Fruit fly (Drosophila melanogaster) whole organism, embryonic: Measurements from ENCODE around the gene mRpL39.
A peak's percentile ranks its signal among the peaks of the same experiment; 100 is the strongest.

Source experiments
- ATbp ChIP-seq: fragments of 200-800 bp; sonication (Bioruptor generic); optimal IDR thresholded peaks from 2 replicates; lab custom pipeline; 2017; ENCODE audit warnings: missing biosample characterization, mild to moderate bottlenecking, missing genetic modification characterization, missing genetic modification reagents
- B-H1 ChIP-seq: fragments of 200-800 bp; sonication (Bioruptor generic); IDR thresholded peaks from 3 replicates; pipeline ENCODE4 v1.3.6; 2022; ENCODE audit warnings: missing biosample characterization, missing genetic modification characterization
- BtbVII ChIP-seq: fragments of 200-800 bp; sonication (Bioruptor generic); optimal IDR thresholded peaks from 3 replicates; lab custom pipeline; 2017; ENCODE audit warnings: missing biosample characterization, mild to moderate bottlenecking, missing genetic modification characterization
- CG11247 ChIP-seq: fragments of 200-800 bp; sonication (Bioruptor generic); IDR thresholded peaks from 2 replicates; pipeline ENCODE4 v1.3.6; 2022; ENCODE audit warnings: missing biosample characterization, missing genetic modification characterization
- CG11504 ChIP-seq: fragments of 200-800 bp; sonication (Bioruptor generic); optimal IDR thresholded peaks from 3 replicates; lab custom pipeline; 2019; ENCODE audit warnings: missing biosample characterization, mild to moderate bottlenecking, missing genetic modification characterization, moderate library complexity
- CG11696 ChIP-seq: fragments of 200-800 bp; sonication (Bioruptor generic); IDR thresholded peaks from 2 replicates; pipeline ENCODE4 v1.3.6; 2022; ENCODE audit warnings: missing biosample characterization, missing genetic modification characterization
- CG13894 ChIP-seq: fragments of 200-800 bp; sonication (Bioruptor generic); optimal IDR thresholded peaks from 3 replicates; lab custom pipeline; 2018; ENCODE audit warnings: missing biosample characterization, mild to moderate bottlenecking, missing genetic modification characterization, moderate library complexity
- CG14710 ChIP-seq: fragments of 200-800 bp; sonication (Bioruptor generic); optimal IDR thresholded peaks from 3 replicates; lab custom pipeline; 2019; ENCODE audit warnings: missing biosample characterization, mild to moderate bottlenecking, missing genetic modification characterization, moderate library complexity
- CG1647 ChIP-seq: fragments of 200-800 bp; sonication (Bioruptor generic); optimal IDR thresholded peaks from 3 replicates; lab custom pipeline; 2016; ENCODE audit warnings: missing biosample characterization, missing genetic modification characterization
- CG16779 ChIP-seq: fragments of 200-800 bp; sonication (Bioruptor generic); IDR thresholded peaks from 2 replicates; pipeline ENCODE4 v1.3.6; 2022; ENCODE audit warnings: missing biosample characterization, missing genetic modification characterization
- CG17912 ChIP-seq: fragments of 200-800 bp; sonication (Bioruptor generic); optimal IDR thresholded peaks from 2 replicates; lab custom pipeline; 2018; ENCODE audit warnings: missing biosample characterization, mild to moderate bottlenecking, missing genetic modification characterization
- CG1792 ChIP-seq: fragments of 200-800 bp; sonication (Bioruptor generic); optimal IDR thresholded peaks from 2 replicates; lab custom pipeline; 2016; ENCODE audit warnings: missing biosample characterization, missing genetic modification characterization
- CG2875 ChIP-seq: fragments of 200-800 bp; sonication (Bioruptor generic); optimal IDR thresholded peaks from 2 replicates; lab custom pipeline; 2017; ENCODE audit warnings: missing biosample characterization, mild to moderate bottlenecking, missing genetic modification characterization, missing genetic modification reagents
- CG30403 ChIP-seq: fragments of 200-800 bp; sonication (Bioruptor generic); optimal IDR thresholded peaks from 3 replicates; lab custom pipeline; 2016; ENCODE audit warnings: missing biosample characterization, missing genetic modification characterization
- CG32532 ChIP-seq: fragments of 200-800 bp; sonication (Bioruptor generic); IDR thresholded peaks from 2 replicates; pipeline ENCODE4 v1.3.6; 2022; ENCODE audit warnings: missing biosample characterization, missing genetic modification characterization
- CG32772 ChIP-seq: fragments of 200-800 bp; sonication (Bioruptor generic); IDR thresholded peaks from 2 replicates; pipeline ENCODE4 v1.3.6; 2022; ENCODE audit warnings: missing biosample characterization, missing genetic modification characterization
- CG4404 ChIP-seq: fragments of 200-800 bp; sonication (Bioruptor generic); IDR thresholded peaks from 2 replicates; pipeline ENCODE4 v1.3.6; 2022; ENCODE audit warnings: missing biosample characterization, missing genetic modification characterization
- CG5245 ChIP-seq: fragments of 200-800 bp; sonication (Bioruptor generic); optimal IDR thresholded peaks from 3 replicates; lab custom pipeline; 2016; ENCODE audit warnings: missing biosample characterization, missing genetic modification characterization
- CG6813 ChIP-seq: fragments of 200-800 bp; sonication (Bioruptor generic); optimal IDR thresholded peaks from 2 replicates; lab custom pipeline; 2017; ENCODE audit warnings: missing biosample characterization, missing genetic modification characterization, mild to moderate bottlenecking, moderate library complexity, missing genetic modification reagents
- CG7745 ChIP-seq: fragments of 200-800 bp; sonication (Bioruptor generic); optimal IDR thresholded peaks from 2 replicates; lab custom pipeline; 2018; ENCODE audit warnings: missing biosample characterization, mild to moderate bottlenecking, missing genetic modification characterization, moderate library complexity
- CG7839 ChIP-seq: fragments of 200-800 bp; sonication (Bioruptor generic); optimal IDR thresholded peaks from 3 replicates; lab custom pipeline; 2018; ENCODE audit warnings: missing biosample characterization, mild to moderate bottlenecking, missing genetic modification characterization, moderate library complexity
- CG7928 ChIP-seq: fragments of 200-800 bp; sonication (Bioruptor generic); optimal IDR thresholded peaks from 2 replicates; lab custom pipeline; 2017; ENCODE audit warnings: missing biosample characterization, mild to moderate bottlenecking, missing genetic modification characterization
- CG9727 ChIP-seq: fragments of 200-800 bp; sonication (Bioruptor generic); optimal IDR thresholded peaks from 3 replicates; lab custom pipeline; 2017; ENCODE audit warnings: missing biosample characterization, mild to moderate bottlenecking, missing genetic modification characterization
- CG9797 ChIP-seq: fragments of 200-800 bp; sonication (Bioruptor generic); optimal IDR thresholded peaks from 3 replicates; lab custom pipeline; 2018; ENCODE audit warnings: missing biosample characterization, mild to moderate bottlenecking, missing genetic modification characterization
- CG9876 ChIP-seq: fragments of 200-800 bp; sonication (Bioruptor generic); optimal IDR thresholded peaks from 2 replicates; lab custom pipeline; 2016; ENCODE audit warnings: missing biosample characterization, missing genetic modification characterization
- D ChIP-seq, 2 experiments: fragments of 200-800 bp in 1 of 2; fragments of >200 bp in 1 of 2; sonication (Bioruptor generic) in 1 of 2; optimal IDR thresholded peaks; 2 replicates in 1 of 2; 3 replicates in 1 of 2; lab custom pipeline; 2017; ENCODE audit warnings: mild to moderate bottlenecking in 1 of 2, missing biosample characterization in 1 of 2, missing genetic modification characterization in 1 of 2, missing genetic modification reagents in 1 of 2
- Dll ChIP-seq: fragments of 200-800 bp; sonication (Bioruptor generic); IDR thresholded peaks from 4 replicates; pipeline ENCODE4 v1.3.6; 2022; ENCODE audit warnings: missing biosample characterization, missing genetic modification characterization; ENCODE audit not compliant: partially characterized antibody
- E2f2 ChIP-seq: fragments of 200-800 bp; sonication (Bioruptor generic); IDR thresholded peaks from 2 replicates; pipeline ENCODE4 v1.3.6; 2022; ENCODE audit warnings: missing biosample characterization, missing genetic modification characterization
- GATAe ChIP-seq: fragments of 200-800 bp; sonication (Bioruptor generic); conservative IDR thresholded peaks from 2 replicates; pipeline ENCODE4 v1.3.6; 2022; ENCODE audit warnings: missing biosample characterization, missing genetic modification characterization
- Gug ChIP-seq: fragments of 200-800 bp; sonication (Bioruptor generic); IDR thresholded peaks from 4 replicates; pipeline ENCODE4 v1.3.6; 2022; ENCODE audit warnings: missing biosample characterization, missing genetic modification characterization
- HLH4C ChIP-seq: fragments of 200-800 bp; sonication (Bioruptor generic); IDR thresholded peaks from 3 replicates; pipeline ENCODE4 v1.3.6; 2022; ENCODE audit warnings: missing biosample characterization, missing genetic modification characterization; ENCODE audit not compliant: partially characterized antibody
- HLHmδ ChIP-seq: fragments of 200-800 bp; sonication (Bioruptor generic); optimal IDR thresholded peaks from 2 replicates; lab custom pipeline; 2018; ENCODE audit warnings: missing biosample characterization, mild to moderate bottlenecking, missing genetic modification characterization, moderate library complexity
- Kr ChIP-seq: fragments of 200-800 bp; sonication (Bioruptor generic); optimal IDR thresholded peaks from 2 replicates; lab custom pipeline; 2017; ENCODE audit warnings: missing biosample characterization, mild to moderate bottlenecking, missing genetic modification characterization
- Nf-YC ChIP-seq: fragments of 200-800 bp; optimal IDR thresholded peaks from 3 replicates; lab custom pipeline; 2019; ENCODE audit warnings: missing biosample characterization, mild to moderate bottlenecking, missing genetic modification characterization, moderate library complexity
- Opbp ChIP-seq: fragments of 200-800 bp; sonication (Bioruptor generic); IDR thresholded peaks from 3 replicates; pipeline ENCODE4 v1.3.6; 2022; ENCODE audit warnings: missing biosample characterization, missing genetic modification characterization; ENCODE audit not compliant: partially characterized antibody
- Sry-β ChIP-seq: fragments of 200-800 bp; sonication (Bioruptor generic); optimal IDR thresholded peaks from 2 replicates; lab custom pipeline; 2018; ENCODE audit warnings: missing biosample characterization, mild to moderate bottlenecking, missing genetic modification characterization, moderate library complexity
- Trl ChIP-seq, 3 experiments: fragments of >200 bp in 2 of 3; fragments of 200-800 bp in 1 of 3; sonication (Bioruptor generic) in 1 of 3; optimal IDR thresholded peaks; 2 replicates in 1 of 3; 3 replicates in 2 of 3; lab custom pipeline; 2016 to 2017; ENCODE audit warnings: missing biosample characterization in 1 of 3, missing genetic modification characterization in 1 of 3
- bigmax ChIP-seq: fragments of 200-800 bp; sonication (Bioruptor generic); optimal IDR thresholded peaks from 2 replicates; lab custom pipeline; 2018; ENCODE audit warnings: missing biosample characterization, mild to moderate bottlenecking, missing genetic modification characterization
- cato ChIP-seq: fragments of 200-800 bp; sonication (Bioruptor generic); optimal IDR thresholded peaks from 2 replicates; lab custom pipeline; 2016; ENCODE audit warnings: missing biosample characterization, missing genetic modification characterization, borderline replicate concordance
- chinmo ChIP-seq: fragments of 200-800 bp; sonication (Bioruptor generic); IDR thresholded peaks from 4 replicates; pipeline ENCODE4 v1.3.6; 2022; ENCODE audit warnings: missing biosample characterization, missing genetic modification characterization; ENCODE audit not compliant: partially characterized antibody
- crc ChIP-seq: fragments of 200-800 bp; sonication (Bioruptor generic); optimal IDR thresholded peaks from 2 replicates; lab custom pipeline; 2016; ENCODE audit warnings: missing biosample characterization, missing genetic modification characterization
- mam ChIP-seq: fragments of 200-800 bp; sonication (Bioruptor generic); optimal IDR thresholded peaks from 3 replicates; lab custom pipeline; 2016; ENCODE audit warnings: missing biosample characterization, missing genetic modification characterization
- phol ChIP-seq: fragments of 200-800 bp; sonication (Bioruptor generic); optimal IDR thresholded peaks from 3 replicates; lab custom pipeline; 2018; ENCODE audit warnings: missing biosample characterization, mild to moderate bottlenecking, missing genetic modification characterization, moderate library complexity
- row ChIP-seq: fragments of 200-800 bp; sonication (Bioruptor generic); IDR thresholded peaks from 3 replicates; pipeline ENCODE4 v1.3.6; 2022; ENCODE audit warnings: missing biosample characterization, missing genetic modification characterization
- usp ChIP-seq: fragments of >200 bp; optimal IDR thresholded peaks from 2 replicates; lab custom pipeline; 2017; ENCODE audit warnings: missing biosample characterization, missing genetic modification characterization
- vnd ChIP-seq: fragments of 200-800 bp; sonication (Bioruptor generic); IDR thresholded peaks from 3 replicates; pipeline ENCODE4 v1.3.6; 2022; ENCODE audit warnings: missing biosample characterization, missing genetic modification characterization; ENCODE audit not compliant: partially characterized antibody
- zf30C ChIP-seq: fragments of 200-800 bp; sonication (Bioruptor generic); optimal IDR thresholded peaks from 3 replicates; lab custom pipeline; 2018; ENCODE audit warnings: missing biosample characterization, mild to moderate bottlenecking, missing genetic modification characterization

mRpL39 gene

dm6 chr3L:15013957-15014692 lies 14.7 kb upstream of the mRpL39 start, which contains the start of gene Reck (continued):
- TF ChIP-seq Opbp (GFP tag; lab: Robert Waterston, UW) (no peak), E2f2 (GFP tag; lab: Robert Waterston, UW) (peak; percentile 75), BtbVII (peak; percentile 85), CG17912 (GFP tag; lab: Kevin White, UChicago) (no peak), CG11504 (tag; lab: Kevin White, UChicago) (peak; percentile 87), CG4404 (GFP tag; lab: Robert Waterston, UW) (no peak), row (GFP tag; lab: Robert Waterston, UW) (peak; percentile 79), CG16779 (GFP tag; lab: Robert Waterston, UW) (0 out of 2 replicates have a peak, but pooled peaks have one; percentile 11), chinmo (GFP tag; lab: Robert Waterston, UW) (no peak), CG1792 (GFP tag; lab: Kevin White, UChicago) (peak; percentile 3), CG13894 (tag; lab: Kevin White, UChicago) (peak; percentile 25), CG7745 (tag; lab: Kevin White, UChicago) (no peak), CG1647 (GFP tag; lab: Kevin White, UChicago) (peak; percentile 25), CG7928 (GFP tag; lab: Kevin White, UChicago) (peak; percentile 5), CG11247 (GFP tag; lab: Robert Waterston, UW) (peak; percentile 73), CG30403 (peak; percentile 82), bigmax (GFP tag; lab: Kevin White, UChicago) (no peak), zf30C (GFP tag; lab: Kevin White, UChicago) (peak; percentile 86), CG5245 (GFP tag; lab: Kevin White, UChicago) (peak; percentile 71), CG6813 (GFP tag; lab: Kevin White, UChicago) (peak; percentile 86), CG32772 (GFP tag; lab: Robert Waterston, UW) (peak; percentile 55), CG9876 (GFP tag; lab: Kevin White, UChicago) (no peak), CG2875 (GFP tag; lab: Kevin White, UChicago) (peak; percentile 76), Nf-YC (tag; lab: Kevin White, UChicago) (peak; percentile 40), GATAe (GFP tag; lab: Robert Waterston, UW) (no peak), HLHmδ (GFP tag; lab: Kevin White, UChicago) (peak; percentile 10), mam (GFP tag; lab: Kevin White, UChicago) (peak; percentile 56), CG9727 (GFP tag; lab: Kevin White, UChicago) (peak; percentile 87), Gug (GFP tag; lab: Robert Waterston, UW) (peak; percentile 64; the same call in 2 of the 4 replicates), CG11696 (GFP tag; lab: Robert Waterston, UW) (peak; percentile 61), Kr (GFP tag; lab: Kevin White, UChicago) (no peak), HLH4C (GFP tag; lab: Robert Waterston, UW) (no peak), vnd (GFP tag; lab: Robert Waterston, UW) (no peak), Sry-β (GFP tag; lab: Kevin White, UChicago) (no peak), CG7839 (tag; lab: Kevin White, UChicago) (peak; percentile 83), CG14710 (tag; lab: Kevin White, UChicago) (peak; percentile 86), crc (GFP tag; lab: Kevin White, UChicago) (peak; percentile 13), B-H1 (GFP tag; lab: Robert Waterston, UW) (peak; percentile 77; the same call in 2 of the 3 replicates), Dll (GFP tag; lab: Robert Waterston, UW) (no peak), usp (GFP tag; lab: Kevin White, UChicago) (no peak), D (optimal IDR thresholded peaks at IDR 0.05; lab: Kevin White, UChicago) (no peak), D (GFP tag; optimal IDR thresholded peaks at IDR 0.05; lab: Kevin White, UChicago) (peak; percentile 86), CG9797 (GFP tag; lab: Kevin White, UChicago) (peak; percentile 26), Trl (optimal IDR thresholded peaks at IDR 0.05; lab: Kevin White, UChicago) (no peak), Trl (GFP tag; optimal IDR thresholded peaks at IDR 0.05; lab: Kevin White, UChicago) (peak; percentile 48), CG32532 (GFP tag; lab: Robert Waterston, UW) (peak; percentile 80; the same call in 1 of the 2 replicates), cato (peak; percentile 43), phol (tag; lab: Kevin White, UChicago) (peak; percentile 88), ATbp (peak; percentile 83)
